Worm (Caenorhabditis elegans) whole organism, L4 larva: Measurements from ENCODE around the gene C25F9.8.

Experiments used
- ctbp-1 ChIP-seq: fragments of 200-800 bp; sonication (Bioruptor generic); IDR thresholded peaks from 2 replicates; pipeline ENCODE4 v1.3.6; 2022; ENCODE audit warnings: missing genetic modification reagents, missing genetic modification characterization, missing compliant biosample characterization
- lsy-2 ChIP-seq, 2 experiments: fragments of 150-350 bp in 1 of 2; sonication (generic microtip) in 1 of 2; optimal IDR thresholded peaks; 2 replicates each; lab custom pipeline; 2014 to 2017; ENCODE audit warnings: missing biosample characterization in 2 of 2, missing genetic modification characterization in 2 of 2
- nhr-25 ChIP-seq: sonication (generic microtip); optimal IDR thresholded peaks from 2 replicates; lab custom pipeline; 2017; ENCODE audit warnings: missing genetic modification characterization, mild to moderate bottlenecking, missing compliant biosample characterization, antibody characterized with exemption, moderate library complexity, borderline replicate concordance; ENCODE audit not compliant: insufficient read depth

- TF ChIP-seq lsy-2 (tag; optimal IDR thresholded peaks at IDR 0.05; lab: Kevin White, UChicago) (no peak), ctbp-1 (GFP tag; lab: Robert Waterston, UW) (no peak), nhr-25 (tag; lab: Kevin White, UChicago) (no peak)
Observed at ce11 chrV:19358039-19358438, 36.8 kb upstream of the C25F9.8 start.
